Fruit fly (Drosophila melanogaster) whole organism, prepupa: Measurements from ENCODE around the gene CG6026.
A peak's percentile ranks its signal among the peaks of the same experiment; 100 is the strongest.

Source experiments
- Blimp-1 ChIP-seq: fragments of 200-800 bp; sonication (Bioruptor generic); optimal IDR thresholded peaks from 3 replicates; lab custom pipeline; 2017; ENCODE audit warnings: missing biosample characterization, missing genetic modification characterization, mild to moderate bottlenecking, moderate library complexity, missing genetic modification reagents
- CG10631 ChIP-seq: fragments of 200-800 bp; sonication (Bioruptor generic); optimal IDR thresholded peaks from 2 replicates; lab custom pipeline; 2016; ENCODE audit warnings: missing biosample characterization, missing genetic modification characterization
- CG11294 ChIP-seq: fragments of 200-800 bp; sonication (Bioruptor generic); IDR thresholded peaks from 2 replicates; pipeline ENCODE4 v1.3.6; 2022; ENCODE audit warnings: missing biosample characterization, missing genetic modification characterization
- CG15336 ChIP-seq: fragments of 200-800 bp; sonication (Bioruptor generic); IDR thresholded peaks from 2 replicates; pipeline ENCODE4 v1.3.6; 2022; ENCODE audit warnings: missing biosample characterization, missing genetic modification characterization
- CG31627 ChIP-seq: fragments of 200-800 bp; sonication (Bioruptor generic); optimal IDR thresholded peaks from 3 replicates; lab custom pipeline; 2016; ENCODE audit warnings: missing biosample characterization, missing genetic modification characterization
- CG32006 ChIP-seq: fragments of 200-800 bp; sonication (Bioruptor generic); optimal IDR thresholded peaks from 3 replicates; lab custom pipeline; 2017; ENCODE audit warnings: missing biosample characterization, mild to moderate bottlenecking, missing genetic modification characterization
- CG34406 ChIP-seq: fragments of 200-800 bp; sonication (Bioruptor generic); optimal IDR thresholded peaks from 3 replicates; lab custom pipeline; 2016; ENCODE audit warnings: missing biosample characterization, missing genetic modification characterization
- CG3919 ChIP-seq: fragments of 200-800 bp; sonication (Bioruptor generic); optimal IDR thresholded peaks from 3 replicates; lab custom pipeline; 2016; ENCODE audit warnings: missing biosample characterization, missing genetic modification characterization
- CG4318 ChIP-seq: fragments of 200-800 bp; sonication (Bioruptor generic); optimal IDR thresholded peaks from 3 replicates; lab custom pipeline; 2017; ENCODE audit warnings: missing biosample characterization, mild to moderate bottlenecking, missing genetic modification characterization
- CG6163 ChIP-seq: fragments of 200-800 bp; sonication (Bioruptor generic); IDR thresholded peaks from 3 replicates; pipeline ENCODE4 v1.3.6; 2022; ENCODE audit warnings: missing biosample characterization, missing genetic modification characterization
- CG6276 ChIP-seq: fragments of 200-800 bp; sonication (Bioruptor generic); optimal IDR thresholded peaks from 2 replicates; lab custom pipeline; 2017; ENCODE audit warnings: missing biosample characterization, mild to moderate bottlenecking, missing genetic modification characterization
- CG6792 ChIP-seq: fragments of 200-800 bp; sonication (Bioruptor generic); optimal IDR thresholded peaks from 3 replicates; lab custom pipeline; 2016; ENCODE audit warnings: missing biosample characterization, missing genetic modification characterization
- CG6808 ChIP-seq: fragments of 200-800 bp; sonication (Bioruptor generic); optimal IDR thresholded peaks from 3 replicates; lab custom pipeline; 2017; ENCODE audit warnings: missing biosample characterization, missing genetic modification characterization, mild to moderate bottlenecking, moderate library complexity, missing genetic modification reagents
- CG7368 ChIP-seq: fragments of 200-800 bp; sonication (Bioruptor generic); optimal IDR thresholded peaks from 3 replicates; lab custom pipeline; 2016; ENCODE audit warnings: missing biosample characterization, missing genetic modification characterization
- CG8119 ChIP-seq: fragments of 200-800 bp; sonication (Bioruptor generic); IDR thresholded peaks from 3 replicates; pipeline ENCODE4 v1.3.6; 2022; ENCODE audit warnings: missing biosample characterization, missing genetic modification characterization
- CG8319 ChIP-seq: fragments of 200-800 bp; sonication (Bioruptor generic); optimal IDR thresholded peaks from 3 replicates; lab custom pipeline; 2016; ENCODE audit warnings: missing biosample characterization, missing genetic modification characterization
- CG8632 ChIP-seq: fragments of 200-800 bp; sonication (Bioruptor generic); optimal IDR thresholded peaks from 3 replicates; lab custom pipeline; 2016; ENCODE audit warnings: missing biosample characterization, missing genetic modification characterization
- Eip75B ChIP-seq: fragments of 200-800 bp; sonication (Bioruptor generic); optimal IDR thresholded peaks from 3 replicates; lab custom pipeline; 2016; ENCODE audit warnings: missing biosample characterization, missing genetic modification characterization
- Eip93F ChIP-seq: fragments of 200-800 bp; sonication (Bioruptor generic); optimal IDR thresholded peaks from 2 replicates; lab custom pipeline; 2016; ENCODE audit warnings: missing biosample characterization, mild to moderate bottlenecking, missing genetic modification characterization
- Ets21C ChIP-seq: fragments of 200-800 bp; sonication (Bioruptor generic); optimal IDR thresholded peaks from 3 replicates; lab custom pipeline; 2016; ENCODE audit warnings: missing biosample characterization, missing genetic modification characterization
- Ets96B ChIP-seq: fragments of 200-800 bp; optimal IDR thresholded peaks from 2 replicates; lab custom pipeline; 2019; ENCODE audit warnings: missing biosample characterization, mild to moderate bottlenecking, missing genetic modification characterization, moderate library complexity
- Hr38 ChIP-seq: sonication (Bioruptor generic); optimal IDR thresholded peaks from 2 replicates; lab custom pipeline; 2016; ENCODE audit warnings: missing biosample characterization, missing genetic modification characterization
- Hr39 ChIP-seq: fragments of 200-800 bp; sonication (Bioruptor generic); optimal IDR thresholded peaks from 2 replicates; lab custom pipeline; 2016; ENCODE audit warnings: missing biosample characterization, missing genetic modification characterization
- Lpt ChIP-seq: fragments of 200-800 bp; sonication (Bioruptor generic); optimal IDR thresholded peaks from 3 replicates; lab custom pipeline; 2016; ENCODE audit warnings: missing biosample characterization, missing genetic modification characterization
- Met ChIP-seq: fragments of 200-800 bp; sonication (Bioruptor generic); optimal IDR thresholded peaks from 3 replicates; lab custom pipeline; 2016; ENCODE audit warnings: missing biosample characterization, missing genetic modification characterization
- OdsH ChIP-seq: fragments of 200-800 bp; sonication (Bioruptor generic); optimal IDR thresholded peaks from 3 replicates; lab custom pipeline; 2016; ENCODE audit warnings: missing biosample characterization, missing genetic modification characterization
- Sox102F ChIP-seq: fragments of 200-800 bp; sonication (Bioruptor generic); optimal IDR thresholded peaks from 2 replicates; lab custom pipeline; 2016; ENCODE audit warnings: missing biosample characterization, mild to moderate bottlenecking, missing genetic modification characterization
- Sox14 ChIP-seq: fragments of 200-800 bp; sonication (Bioruptor generic); optimal IDR thresholded peaks from 3 replicates; lab custom pipeline; 2016; ENCODE audit warnings: missing biosample characterization, missing genetic modification characterization
- Sox15 ChIP-seq: fragments of 200-800 bp; sonication (Bioruptor generic); optimal IDR thresholded peaks from 3 replicates; lab custom pipeline; 2016; ENCODE audit warnings: missing biosample characterization, missing genetic modification characterization
- achi ChIP-seq: fragments of 200-800 bp; sonication (Bioruptor generic); optimal IDR thresholded peaks from 3 replicates; lab custom pipeline; 2016; ENCODE audit warnings: missing biosample characterization, missing genetic modification characterization
- acj6 ChIP-seq: fragments of 200-800 bp; sonication (Bioruptor generic); optimal IDR thresholded peaks from 3 replicates; lab custom pipeline; 2016; ENCODE audit warnings: missing biosample characterization, missing genetic modification characterization
- cyc ChIP-seq: fragments of 200-800 bp; sonication (Bioruptor generic); optimal IDR thresholded peaks from 3 replicates; lab custom pipeline; 2016; ENCODE audit warnings: missing biosample characterization, missing genetic modification characterization
- dsx ChIP-seq: fragments of 200-800 bp; optimal IDR thresholded peaks from 3 replicates; lab custom pipeline; 2019; ENCODE audit warnings: missing biosample characterization, mild to moderate bottlenecking, missing genetic modification characterization, moderate library complexity; ENCODE audit not compliant: poor library complexity, severe bottlenecking
- eg ChIP-seq: fragments of 200-800 bp; sonication (Bioruptor generic); IDR thresholded peaks from 3 replicates; pipeline ENCODE4 v1.3.6; 2022; ENCODE audit warnings: missing biosample characterization, missing genetic modification characterization
- esn ChIP-seq: fragments of 200-800 bp; sonication (Bioruptor generic); optimal IDR thresholded peaks from 2 replicates; lab custom pipeline; 2016; ENCODE audit warnings: missing biosample characterization, mild to moderate bottlenecking, missing genetic modification characterization, moderate library complexity
- fd59A ChIP-seq: fragments of 200-800 bp; sonication (Bioruptor generic); optimal IDR thresholded peaks from 2 replicates; lab custom pipeline; 2017; ENCODE audit warnings: missing biosample characterization, mild to moderate bottlenecking, missing genetic modification characterization, missing genetic modification reagents
- fd85E ChIP-seq: fragments of 200-800 bp; sonication (Bioruptor generic); optimal IDR thresholded peaks from 3 replicates; lab custom pipeline; 2016; ENCODE audit warnings: missing biosample characterization, missing genetic modification characterization
- fkh ChIP-seq: fragments of 200-800 bp; sonication (Bioruptor generic); optimal IDR thresholded peaks from 3 replicates; lab custom pipeline; 2017; ENCODE audit warnings: missing biosample characterization, mild to moderate bottlenecking, missing genetic modification characterization, moderate library complexity
- lz ChIP-seq: fragments of 200-800 bp; sonication (Bioruptor generic); optimal IDR thresholded peaks from 3 replicates; lab custom pipeline; 2016; ENCODE audit warnings: missing biosample characterization, missing genetic modification characterization
- net ChIP-seq: fragments of 200-800 bp; sonication (Bioruptor generic); optimal IDR thresholded peaks from 3 replicates; lab custom pipeline; 2016; ENCODE audit warnings: missing biosample characterization, missing genetic modification characterization
- pdm3 ChIP-seq: fragments of 200-800 bp; sonication (Bioruptor generic); optimal IDR thresholded peaks from 3 replicates; lab custom pipeline; 2016; ENCODE audit warnings: missing biosample characterization, missing genetic modification characterization
- salr ChIP-seq, 2 experiments: fragments of 200-800 bp; sonication (Bioruptor generic); optimal IDR thresholded peaks; 3 replicates each; lab custom pipeline; 2016 to 2018; ENCODE audit warnings: missing biosample characterization in 2 of 2, missing genetic modification characterization in 2 of 2, mild to moderate bottlenecking in 1 of 2
- spab ChIP-seq: fragments of 200-800 bp; sonication (Bioruptor generic); optimal IDR thresholded peaks from 2 replicates; lab custom pipeline; 2017; ENCODE audit warnings: missing biosample characterization, mild to moderate bottlenecking, missing genetic modification characterization, missing genetic modification reagents
- svp ChIP-seq: fragments of 200-800 bp; sonication (Bioruptor generic); peaks from one replicate; lab custom pipeline; 2016; ENCODE audit warnings: missing biosample characterization, missing genetic modification characterization
- topi ChIP-seq: fragments of 200-800 bp; sonication (Bioruptor generic); optimal IDR thresholded peaks from 3 replicates; lab custom pipeline; 2016; ENCODE audit warnings: missing biosample characterization, missing genetic modification characterization
- vri ChIP-seq: fragments of 200-800 bp; sonication (Bioruptor generic); optimal IDR thresholded peaks from 3 replicates; lab custom pipeline; 2016; ENCODE audit warnings: missing biosample characterization, mild to moderate bottlenecking, missing genetic modification characterization

The CG6026 gene

dm6 chr3R:19092367-19093126, 59.2 kb downstream of the CG6026 start:
- TF ChIP-seq CG34406 (GFP tag; lab: Kevin White, UChicago) (no peak), Hr39 (GFP tag; lab: Kevin White, UChicago) (no peak), achi (GFP tag; lab: Kevin White, UChicago) (no peak), CG8319 (GFP tag; lab: Kevin White, UChicago) (no peak), net (GFP tag; lab: Kevin White, UChicago) (no peak), svp (GFP tag; lab: Kevin White, UChicago) (no peak), Blimp-1 (GFP tag; lab: Kevin White, UChicago) (no peak), CG8632 (GFP tag; lab: Kevin White, UChicago) (no peak), fkh (no peak), CG6792 (GFP tag; lab: Kevin White, UChicago) (no peak), CG6276 (GFP tag; lab: Kevin White, UChicago) (no peak), dsx (GFP tag; lab: Kevin White, UChicago) (no peak), Ets96B (tag; lab: Kevin White, UChicago) (no peak), topi (no peak), vri (GFP tag; lab: Kevin White, UChicago) (no peak), CG11294 (GFP tag; lab: Robert Waterston, UW) (no peak), CG7368 (GFP tag; lab: Kevin White, UChicago) (no peak), Met (GFP tag; lab: Kevin White, UChicago) (no peak), acj6 (no peak)
- TF ChIP-seq, all 60 proteins: peak for 0

dm6 chr3R:19093127-19093812, 59.9 kb downstream of the CG6026 start:
- TF ChIP-seq vri (GFP tag; lab: Kevin White, UChicago) (no peak), CG11294 (GFP tag; lab: Robert Waterston, UW) (no peak), achi (GFP tag; lab: Kevin White, UChicago) (no peak), OdsH (GFP tag; lab: Kevin White, UChicago) (peak; percentile 3), eg (no peak), Ets21C (GFP tag; lab: Kevin White, UChicago) (no peak), Lpt (GFP tag; lab: Kevin White, UChicago) (no peak), cyc (GFP tag; lab: Kevin White, UChicago) (peak; percentile 28), fd59A (GFP tag; lab: Kevin White, UChicago) (no peak), CG15336 (GFP tag; lab: Robert Waterston, UW) (no peak), Hr38 (GFP tag; lab: Kevin White, UChicago) (no peak), CG31627 (GFP tag; lab: Kevin White, UChicago) (peak; percentile 6), CG8119 (GFP tag; lab: Robert Waterston, UW) (no peak), CG6163 (0 out of 3 replicates have a peak, but pooled peaks have one; percentile 52), Hr39 (GFP tag; lab: Kevin White, UChicago) (peak; percentile 40), Sox14 (GFP tag; lab: Kevin White, UChicago) (peak; percentile 21), CG32006 (GFP tag; lab: Kevin White, UChicago) (peak; percentile 53), fd85E (GFP tag; lab: Kevin White, UChicago) (no peak), CG6808 (GFP tag; lab: Kevin White, UChicago) (peak; percentile 13), CG6276 (GFP tag; lab: Kevin White, UChicago) (no peak), dsx (GFP tag; lab: Kevin White, UChicago) (no peak), fkh (no peak), CG10631 (GFP tag; lab: Kevin White, UChicago) (peak; percentile 18), esn (GFP tag; lab: Kevin White, UChicago) (peak; percentile 28), CG8319 (GFP tag; lab: Kevin White, UChicago) (no peak), spab (GFP tag; lab: Kevin White, UChicago) (no peak), CG4318 (GFP tag; lab: Kevin White, UChicago) (no peak), CG3919 (GFP tag; lab: Kevin White, UChicago) (peak; percentile 17), lz (GFP tag; lab: Kevin White, UChicago) (no peak), CG34406 (GFP tag; lab: Kevin White, UChicago) (no peak), Met (GFP tag; lab: Kevin White, UChicago) (peak; percentile 18), salr (GFP tag; optimal IDR thresholded peaks at IDR 0.05; lab: Kevin White, UChicago) (peak in 1 of 2 experiments; percentile 32), Sox15 (GFP tag; lab: Kevin White, UChicago) (no peak), Eip75B (peak; percentile 28), pdm3 (GFP tag; lab: Kevin White, UChicago) (peak; percentile 34), Eip93F (GFP tag; lab: Kevin White, UChicago) (no peak), acj6 (peak; percentile 20), Sox102F (GFP tag; lab: Kevin White, UChicago) (peak; percentile 27)
